Worm (Caenorhabditis elegans) whole organism, L4 larva: ENCODE data around the gene F38E11.6.
A peak's percentile ranks its signal among the peaks of the same experiment; 100 is the strongest.

ENCODE experiments used
- F37D6.2 ChIP-seq: sonication (generic microtip); optimal IDR thresholded peaks from 2 replicates; lab custom pipeline; 2016; ENCODE audit warnings: mild to moderate bottlenecking, missing genetic modification characterization, missing compliant biosample characterization
- R02D3.7 ChIP-seq: fragments of 150-350 bp; sonication (generic microtip); optimal IDR thresholded peaks from 3 replicates; lab custom pipeline; 2014; ENCODE audit warnings: missing biosample characterization, missing genetic modification characterization
- T20F7.1 ChIP-seq: fragments of 200-800 bp; sonication (Bioruptor generic); optimal IDR thresholded peaks from 2 replicates; lab custom pipeline; 2018; ENCODE audit warnings: mild to moderate bottlenecking, missing genetic modification characterization, missing compliant biosample characterization
- T26A8.4 ChIP-seq: fragments of 200-800 bp; sonication (Bioruptor generic); IDR thresholded peaks from 2 replicates; pipeline ENCODE4 v1.3.6; 2022; ENCODE audit warnings: missing genetic modification characterization, missing compliant biosample characterization
- Y105C5A.15 ChIP-seq: fragments of 200-800 bp; sonication (Bioruptor generic); IDR thresholded peaks from 2 replicates; pipeline ENCODE4 v1.3.6; 2022; ENCODE audit warnings: missing genetic modification characterization, missing compliant biosample characterization
- Y48G9A.11 ChIP-seq: fragments of 200-800 bp; sonication (Bioruptor generic); IDR thresholded peaks from 2 replicates; pipeline ENCODE4 v1.3.6; 2022; ENCODE audit warnings: missing genetic modification reagents, missing genetic modification characterization, missing compliant biosample characterization
- Y75B8A.6 ChIP-seq: fragments of 200-800 bp; sonication (Bioruptor generic); IDR thresholded peaks from 2 replicates; pipeline ENCODE4 v1.3.6; 2022; ENCODE audit warnings: missing genetic modification reagents, missing genetic modification characterization, missing compliant biosample characterization
- ZK546.5 ChIP-seq, 2 experiments: sonication (generic microtip); optimal IDR thresholded peaks; 2 replicates each; lab custom pipeline; 2017; ENCODE audit warnings: missing biosample characterization in 2 of 2, missing genetic modification characterization in 2 of 2
- aha-1 ChIP-seq: fragments of 150-350 bp; peaks from one replicate; lab custom pipeline; 2014; ENCODE audit warnings: missing biosample characterization, missing genetic modification characterization
- ama-1 ChIP-seq: fragments of 150-350 bp; optimal IDR thresholded peaks from 2 replicates; lab custom pipeline; 2014; ENCODE audit warnings: inconsistent platforms, mixed read lengths
- attf-4 ChIP-seq: sonication (generic microtip); optimal IDR thresholded peaks from 3 replicates; lab custom pipeline; 2017; ENCODE audit warnings: missing biosample characterization, missing genetic modification characterization
- ceh-32 ChIP-seq: sonication (generic microtip); optimal IDR thresholded peaks from 2 replicates; lab custom pipeline; 2016; ENCODE audit warnings: mild to moderate bottlenecking, missing genetic modification characterization, missing compliant biosample characterization; ENCODE audit not compliant: poor library complexity
- ces-1 ChIP-seq: fragments of 150-350 bp; sonication (generic microtip); optimal IDR thresholded peaks from 4 replicates; lab custom pipeline; 2014; ENCODE audit warnings: missing biosample characterization, missing genetic modification reagents, missing genetic modification characterization
- ctbp-1 ChIP-seq: fragments of 200-800 bp; sonication (Bioruptor generic); IDR thresholded peaks from 2 replicates; pipeline ENCODE4 v1.3.6; 2022; ENCODE audit warnings: missing genetic modification reagents, missing genetic modification characterization, missing compliant biosample characterization
- daf-16 ChIP-seq, 3 experiments: sonication (generic microtip); optimal IDR thresholded peaks; 2 replicates each; lab custom pipeline; 2016 to 2017; ENCODE audit warnings: missing genetic modification characterization in 3 of 3, missing genetic modification reagents in 3 of 3, mild to moderate bottlenecking in 2 of 3, missing compliant biosample characterization in 2 of 3, missing biosample characterization in 1 of 3, moderate library complexity in 1 of 3
- daf-19 ChIP-seq: fragments of 200-800 bp; sonication (Bioruptor generic); conservative IDR thresholded peaks from 2 replicates; pipeline ENCODE4 v1.3.6; 2022; ENCODE audit warnings: missing genetic modification characterization, missing compliant biosample characterization
- daf-8 ChIP-seq: fragments of 200-800 bp; sonication (Bioruptor generic); IDR thresholded peaks from 2 replicates; pipeline ENCODE4 v1.3.6; 2022; ENCODE audit warnings: missing genetic modification characterization, missing compliant biosample characterization
- dmd-6 ChIP-seq: fragments of 200-800 bp; sonication (Bioruptor generic); IDR thresholded peaks from 2 replicates; pipeline ENCODE4 v1.3.6; 2022; ENCODE audit warnings: missing genetic modification reagents, missing genetic modification characterization, missing compliant biosample characterization
- dmd-8 ChIP-seq: fragments of 200-800 bp; sonication (Bioruptor generic); IDR thresholded peaks from 2 replicates; pipeline ENCODE4 v1.3.6; 2022; ENCODE audit warnings: missing genetic modification characterization, missing compliant biosample characterization
- duxl-1 ChIP-seq: sonication (generic microtip); optimal IDR thresholded peaks from 2 replicates; lab custom pipeline; 2016; ENCODE audit warnings: mild to moderate bottlenecking, missing genetic modification characterization, moderate library complexity, missing compliant biosample characterization; ENCODE audit not compliant: poor library complexity
- dve-1 ChIP-seq: sonication (generic microtip); optimal IDR thresholded peaks from 2 replicates; lab custom pipeline; 2017; ENCODE audit warnings: antibody characterized with exemption, mild to moderate bottlenecking, missing genetic modification characterization, missing compliant biosample characterization; ENCODE audit not compliant: insufficient read depth
- egl-43 ChIP-seq: fragments of 200-800 bp; sonication (Bioruptor generic); IDR thresholded peaks from 2 replicates; pipeline ENCODE4 v1.3.6; 2022; ENCODE audit warnings: missing genetic modification reagents, missing genetic modification characterization, missing compliant biosample characterization
- fos-1 ChIP-seq: fragments of 150-350 bp; optimal IDR thresholded peaks from 2 replicates; lab custom pipeline; 2014; ENCODE audit warnings: missing biosample characterization, missing genetic modification characterization
- hif-1 ChIP-seq, 2 experiments: sonication (generic microtip); optimal IDR thresholded peaks; 2 replicates each; lab custom pipeline; 2016 to 2017; ENCODE audit warnings: missing compliant biosample characterization in 2 of 2, missing genetic modification characterization in 2 of 2, missing genetic modification reagents in 2 of 2, missing genotype in 2 of 2, mild to moderate bottlenecking in 1 of 2
- hlh-30 ChIP-seq: sonication (generic microtip); optimal IDR thresholded peaks from 2 replicates; lab custom pipeline; 2017; ENCODE audit warnings: antibody characterized with exemption, mild to moderate bottlenecking, missing genetic modification characterization, missing compliant biosample characterization; ENCODE audit not compliant: insufficient read depth
- lim-7 ChIP-seq: fragments of 200-800 bp; sonication (Bioruptor generic); IDR thresholded peaks from 2 replicates; pipeline ENCODE4 v1.3.6; 2022; ENCODE audit warnings: missing genetic modification characterization, missing compliant biosample characterization
- lin-29 ChIP-seq: fragments of 200-800 bp; sonication (Bioruptor generic); IDR thresholded peaks from 2 replicates; pipeline ENCODE4 v1.3.6; 2022; ENCODE audit warnings: missing genetic modification reagents, missing genetic modification characterization, missing compliant biosample characterization
- lin-39 ChIP-seq: fragments of 150-350 bp; optimal IDR thresholded peaks from 2 replicates; lab custom pipeline; 2014; ENCODE audit warnings: missing biosample characterization, missing genetic modification reagents, missing genetic modification characterization
- lsy-2 ChIP-seq, 2 experiments: fragments of 150-350 bp in 1 of 2; sonication (generic microtip) in 1 of 2; optimal IDR thresholded peaks; 2 replicates each; lab custom pipeline; 2014 to 2017; ENCODE audit warnings: missing biosample characterization in 2 of 2, missing genetic modification characterization in 2 of 2
- mdt-29 ChIP-seq: fragments of 200-800 bp; sonication (Bioruptor generic); IDR thresholded peaks from 2 replicates; pipeline ENCODE4 v1.3.6; 2022; ENCODE audit warnings: missing genetic modification reagents, missing genetic modification characterization, missing compliant biosample characterization
- mes-2 ChIP-seq: sonication (generic microtip); optimal IDR thresholded peaks from 2 replicates; lab custom pipeline; 2016; ENCODE audit warnings: missing genotype, mild to moderate bottlenecking, missing genetic modification characterization, missing compliant biosample characterization; ENCODE audit not compliant: poor library complexity, severe bottlenecking
- mxl-2 ChIP-seq: fragments of 200-800 bp; sonication (Bioruptor generic); conservative IDR thresholded peaks from 2 replicates; pipeline ENCODE4 v1.3.6; 2022; ENCODE audit warnings: missing genetic modification reagents, missing genetic modification characterization, missing compliant biosample characterization
- mxl-3 ChIP-seq: fragments of 200-800 bp; sonication (Bioruptor generic); optimal IDR thresholded peaks from 2 replicates; lab custom pipeline; 2018; ENCODE audit warnings: mild to moderate bottlenecking, missing genetic modification characterization, missing compliant biosample characterization
- nhr-11 ChIP-seq: fragments of 150-350 bp; optimal IDR thresholded peaks from 2 replicates; lab custom pipeline; 2014; ENCODE audit warnings: missing biosample characterization, missing genetic modification characterization
- nhr-237 ChIP-seq: sonication (generic microtip); optimal IDR thresholded peaks from 2 replicates; lab custom pipeline; 2017; ENCODE audit warnings: missing biosample characterization, missing genetic modification characterization
- nhr-42 ChIP-seq: fragments of 200-800 bp; sonication (Bioruptor generic); IDR thresholded peaks from 2 replicates; pipeline ENCODE4 v1.3.6; 2022; ENCODE audit warnings: missing genetic modification characterization, missing compliant biosample characterization
- nhr-6 ChIP-seq: fragments of 150-350 bp; optimal IDR thresholded peaks from 2 replicates; lab custom pipeline; 2014; ENCODE audit warnings: missing biosample characterization, missing genetic modification characterization
- nhr-77 ChIP-seq: fragments of 150-350 bp; optimal IDR thresholded peaks from 2 replicates; lab custom pipeline; 2014; ENCODE audit warnings: missing biosample characterization, missing genetic modification characterization
- pha-4 ChIP-seq, 2 experiments: fragments of 150-350 bp in 1 of 2; fragments of 200-800 bp in 1 of 2; sonication (Bioruptor generic) in 1 of 2; IDR thresholded peaks in 1 of 2; optimal IDR thresholded peaks in 1 of 2; 2 replicates each; pipeline versions ENCODE4 v1.3.6 to Lab custom; 2014 to 2022; ENCODE audit warnings: missing genetic modification characterization in 2 of 2, missing genetic modification reagents in 2 of 2, missing biosample characterization in 1 of 2, missing compliant biosample characterization in 1 of 2
- pqm-1 ChIP-seq: sonication (generic microtip); optimal IDR thresholded peaks from 2 replicates; lab custom pipeline; 2017; ENCODE audit warnings: missing biosample characterization, missing genetic modification characterization
- skn-1 ChIP-seq: fragments of 150-350 bp; optimal IDR thresholded peaks from 2 replicates; lab custom pipeline; 2014; ENCODE audit warnings: missing biosample characterization, missing genetic modification characterization
- spr-1 ChIP-seq: sonication (generic microtip); optimal IDR thresholded peaks from 2 replicates; lab custom pipeline; 2016; ENCODE audit warnings: mild to moderate bottlenecking, missing genetic modification characterization, missing compliant biosample characterization
- unc-130 ChIP-seq: sonication (generic microtip); optimal IDR thresholded peaks from 2 replicates; lab custom pipeline; 2016; ENCODE audit warnings: missing genetic modification reagents, missing genetic modification characterization, missing compliant biosample characterization
- unc-39 ChIP-seq: sonication (generic microtip); optimal IDR thresholded peaks from 2 replicates; lab custom pipeline; 2017; ENCODE audit warnings: missing biosample characterization, missing genetic modification characterization
- vab-7 ChIP-seq: fragments of 200-800 bp; sonication (Bioruptor generic); IDR thresholded peaks from 2 replicates; pipeline ENCODE4 v1.3.6; 2022; ENCODE audit warnings: missing genetic modification reagents, missing genetic modification characterization, missing compliant biosample characterization
- zip-11 ChIP-seq: fragments of 200-800 bp; sonication (Bioruptor generic); IDR thresholded peaks from 2 replicates; pipeline ENCODE4 v1.3.6; 2022; ENCODE audit warnings: missing genetic modification characterization, missing compliant biosample characterization
- zip-2 ChIP-seq: fragments of 150-350 bp; optimal IDR thresholded peaks from 2 replicates; lab custom pipeline; 2014; ENCODE audit warnings: missing biosample characterization, missing genetic modification characterization
- ztf-11 ChIP-seq: fragments of 150-350 bp; optimal IDR thresholded peaks from 2 replicates; lab custom pipeline; 2014; ENCODE audit warnings: missing biosample characterization, missing genetic modification characterization
- ztf-7 ChIP-seq: fragments of 150-350 bp; optimal IDR thresholded peaks from 2 replicates; lab custom pipeline; 2014; ENCODE audit warnings: missing biosample characterization, missing genetic modification characterization

Gene F38E11.6

ce11 chrIV:9440880-9441336, 26.4 kb downstream of the F38E11.6 start, which contains the start of gene idh-1 (continued):
- no peak for TF ChIP-seq daf-19
- TF ChIP-seq nhr-11 (tag; lab: Kevin White, UChicago) = peak; percentile 86
- TF ChIP-seq hlh-30 = peak; percentile 44
- TF ChIP-seq nhr-6 (tag; lab: Kevin White, UChicago) = no peak
- no peak for TF ChIP-seq pqm-1 (tag; lab: Kevin White, UChicago)
- TF ChIP-seq ama-1 (lab: Kevin White, UChicago) = peak; percentile 37
- no peak for TF ChIP-seq skn-1 (tag; lab: Kevin White, UChicago)
- TF ChIP-seq duxl-1 = no peak
- TF ChIP-seq R02D3.7 (tag; lab: Kevin White, UChicago) = no peak
- TF ChIP-seq lin-29 = peak; percentile 36; the same call in 1 of the 2 replicates
- TF ChIP-seq dve-1 (tag; lab: Kevin White, UChicago) = no peak
- no peak for TF ChIP-seq nhr-77
- no peak for TF ChIP-seq Y48G9A.11 (GFP tag; lab: Robert Waterston, UW)
- peak; percentile 24 for TF ChIP-seq T20F7.1 (GFP tag; lab: Kevin White, UChicago)
- TF ChIP-seq ZK546.5 (tag; optimal IDR thresholded peaks at IDR 0.05; lab: Kevin White, UChicago) = no peak
- TF ChIP-seq mxl-2 (GFP tag; lab: Robert Waterston, UW) = no peak
- TF ChIP-seq ztf-11 = no peak
- TF ChIP-seq dmd-6 (GFP tag; lab: Robert Waterston, UW) = peak; percentile 32; the same call in 1 of the 2 replicates
- no peak for TF ChIP-seq ceh-32 (tag; lab: Kevin White, UChicago)
- no peak for TF ChIP-seq lin-39 (tag; lab: Kevin White, UChicago)
- TF ChIP-seq ztf-7 (tag; lab: Kevin White, UChicago) = no peak
- TF ChIP-seq F37D6.2 (tag; lab: Kevin White, UChicago) = no peak
- TF ChIP-seq mes-2 = no peak
- no peak; the same call in 1 of the 2 replicates for TF ChIP-seq mdt-29 (GFP tag; lab: Robert Waterston, UW)
- no peak for TF ChIP-seq vab-7 (GFP tag; lab: Robert Waterston, UW)
- TF ChIP-seq mxl-3 (GFP tag; lab: Kevin White, UChicago) = peak; percentile 6
- no peak for TF ChIP-seq fos-1 (tag; lab: Kevin White, UChicago)
- TF ChIP-seq daf-8 (GFP tag; lab: Robert Waterston, UW) = no peak
- TF ChIP-seq zip-11 = no peak
- no peak for TF ChIP-seq lsy-2 (tag; optimal IDR thresholded peaks at IDR 0.05; lab: Kevin White, UChicago)
- no peak for TF ChIP-seq spr-1 (tag; lab: Kevin White, UChicago)
- TF ChIP-seq egl-43 (GFP tag; lab: Robert Waterston, UW) = no peak; the same call in 1 of the 2 replicates
- no peak for TF ChIP-seq nhr-237 (tag; lab: Kevin White, UChicago)
- no peak for TF ChIP-seq ces-1 (GFP tag; lab: Kevin White, UChicago)
- TF ChIP-seq daf-16 (GFP tag; optimal IDR thresholded peaks at IDR 0.05; lab: Kevin White, UChicago) = no peak
- peak; percentile 8 for TF ChIP-seq daf-16 (tag; optimal IDR thresholded peaks at IDR 0.05; lab: Kevin White, UChicago)
- peak; percentile 36 for TF ChIP-seq unc-130

- TF ChIP-seq Y48G9A.11 (GFP tag; lab: Robert Waterston, UW) = 0 out of 2 replicates have a peak, but pooled peaks have one; percentile 63
- TF ChIP-seq zip-2 = no peak
- peak; percentile 40 for TF ChIP-seq dmd-6 (GFP tag; lab: Robert Waterston, UW)
- no peak for TF ChIP-seq mxl-2 (GFP tag; lab: Robert Waterston, UW)
- TF ChIP-seq egl-43 (GFP tag; lab: Robert Waterston, UW) = no peak
- no peak for TF ChIP-seq unc-39 (tag; lab: Kevin White, UChicago)
- TF ChIP-seq T20F7.1 (GFP tag; lab: Kevin White, UChicago) = peak; percentile 69
- TF ChIP-seq hif-1 (tag; optimal IDR thresholded peaks at IDR 0.05; lab: Kevin White, UChicago) = no peak
- no peak for TF ChIP-seq ceh-32 (tag; lab: Kevin White, UChicago)
- TF ChIP-seq dmd-8 (GFP tag; lab: Robert Waterston, UW) = no peak
- 0 out of 2 replicates have a peak, but pooled peaks have one; percentile 13 for TF ChIP-seq ctbp-1 (GFP tag; lab: Robert Waterston, UW)
- TF ChIP-seq Y75B8A.6 = 0 out of 2 replicates have a peak, but pooled peaks have one; percentile 43
- no peak for TF ChIP-seq duxl-1
- peak; percentile 5 for TF ChIP-seq unc-130
- TF ChIP-seq T26A8.4 (GFP tag; lab: Robert Waterston, UW) = peak; percentile 79; the same call in 1 of the 2 replicates
- TF ChIP-seq pha-4 (GFP tag; IDR thresholded peaks at IDR 0.05; lab: Robert Waterston, UW) = peak; percentile 74; the same call in 1 of the 2 replicates
- TF ChIP-seq pha-4 (tag; optimal IDR thresholded peaks at IDR 0.05; lab: Kevin White, UChicago) = no peak
- peak; percentile 13; the same call in 1 of the 2 replicates for TF ChIP-seq nhr-42 (GFP tag; lab: Robert Waterston, UW)
- no peak for TF ChIP-seq aha-1 (tag; lab: Kevin White, UChicago)
- no peak for TF ChIP-seq attf-4 (tag; lab: Kevin White, UChicago)
- no peak for TF ChIP-seq lim-7
- no peak for TF ChIP-seq Y105C5A.15
Observed at ce11 chrIV:9438753-9439152, 28.6 kb downstream of the F38E11.6 start.
